Worm (Caenorhabditis elegans) whole organism, early embryonic: ENCODE results near the gene cst-1.

Experiments used
- B0310.2 ChIP-seq: sonication (generic microtip); optimal IDR thresholded peaks from 2 replicates; lab custom pipeline; 2016; ENCODE audit warnings: mild to moderate bottlenecking, missing genetic modification characterization, missing compliant biosample characterization
- F13C5.2 ChIP-seq: sonication (generic microtip); optimal IDR thresholded peaks from 2 replicates; lab custom pipeline; 2017; ENCODE audit warnings: mild to moderate bottlenecking, missing genetic modification characterization, inconsistent platforms, missing compliant biosample characterization
- ama-1 ChIP-seq: fragments of 150-350 bp; optimal IDR thresholded peaks from 2 replicates; lab custom pipeline; 2014
- ceh-13 ChIP-seq: fragments of 200-800 bp; sonication (Bioruptor generic); optimal IDR thresholded peaks from 2 replicates; lab custom pipeline; 2018; ENCODE audit warnings: mild to moderate bottlenecking, missing genetic modification characterization, missing compliant biosample characterization
- ceh-36 ChIP-seq: sonication (generic microtip); optimal IDR thresholded peaks from 2 replicates; lab custom pipeline; 2016; ENCODE audit warnings: missing genetic modification characterization, inconsistent platforms, missing compliant biosample characterization
- ets-7 ChIP-seq: sonication (generic microtip); optimal IDR thresholded peaks from 2 replicates; lab custom pipeline; 2016; ENCODE audit warnings: missing genotype, missing genetic modification characterization, missing compliant biosample characterization
- flt-1 ChIP-seq: fragments of 200-800 bp; sonication (Bioruptor generic); IDR thresholded peaks from 2 replicates; pipeline ENCODE4 v1.3.6; 2022; ENCODE audit warnings: missing genetic modification characterization, missing compliant biosample characterization
- hmbx-1 ChIP-seq: sonication (generic microtip); optimal IDR thresholded peaks from 2 replicates; lab custom pipeline; 2016; ENCODE audit warnings: mild to moderate bottlenecking, missing genetic modification characterization, missing compliant biosample characterization
- hmg-4 ChIP-seq: fragments of 200-800 bp; sonication (Bioruptor generic); optimal IDR thresholded peaks from 2 replicates; lab custom pipeline; 2018; ENCODE audit warnings: mild to moderate bottlenecking, missing genetic modification characterization, missing compliant biosample characterization
- hnd-1 ChIP-seq: sonication (generic microtip); optimal IDR thresholded peaks from 2 replicates; lab custom pipeline; 2016; ENCODE audit warnings: missing genetic modification characterization, missing compliant biosample characterization
- scrt-1 ChIP-seq: fragments of 200-800 bp; sonication (Bioruptor generic); IDR thresholded peaks from 2 replicates; pipeline ENCODE4 v1.3.6; 2022; ENCODE audit warnings: missing genetic modification characterization, missing compliant biosample characterization
- sea-1 ChIP-seq: fragments of 200-800 bp; sonication (Bioruptor generic); conservative IDR thresholded peaks from 2 replicates; pipeline ENCODE4 v1.3.6; 2022; ENCODE audit warnings: missing genetic modification characterization, missing compliant biosample characterization
- tbx-11 ChIP-seq: fragments of 200-800 bp; sonication (Bioruptor generic); IDR thresholded peaks from 2 replicates; pipeline ENCODE4 v1.3.6; 2022; ENCODE audit warnings: missing genetic modification characterization, missing compliant biosample characterization
- tbx-37 ChIP-seq: fragments of 200-800 bp; sonication (Bioruptor generic); conservative IDR thresholded peaks from 2 replicates; pipeline ENCODE4 v1.3.6; 2022; ENCODE audit warnings: missing genetic modification reagents, missing genetic modification characterization, missing compliant biosample characterization

DNA sequence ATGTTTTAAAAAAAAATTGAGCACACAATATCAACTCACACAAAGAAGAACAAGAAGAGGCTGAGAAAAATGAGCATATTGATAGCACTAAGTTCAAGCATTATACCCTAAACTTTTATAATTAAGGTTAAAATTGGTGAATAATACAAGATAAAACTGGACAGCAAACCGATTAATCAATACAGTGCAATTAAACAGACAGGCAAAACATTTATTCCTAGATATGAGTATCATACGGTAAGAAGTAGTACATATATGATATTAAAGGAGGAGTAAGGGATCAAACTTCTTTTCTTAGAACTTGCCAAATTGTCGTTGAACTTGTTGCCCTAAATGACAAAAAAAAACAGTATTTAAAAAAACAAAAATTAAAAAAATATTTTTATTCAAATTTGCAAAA is 32.6 kb downstream of the cst-1 start, which contains the start of gene R160.14:
- no peak for TF ChIP-seq flt-1 (GFP tag; lab: Robert Waterston, UW)
- no peak for TF ChIP-seq sea-1 (GFP tag; lab: Robert Waterston, UW)
- TF ChIP-seq ceh-13 (GFP tag; lab: Kevin White, UChicago), result no peak
- TF ChIP-seq ama-1 (lab: Kevin White, UChicago), result no peak
- no peak for TF ChIP-seq B0310.2 (tag; lab: Kevin White, UChicago)
- TF ChIP-seq hmbx-1, result no peak
- no peak for TF ChIP-seq hmg-4
- no peak for TF ChIP-seq F13C5.2 (tag; lab: Kevin White, UChicago)
- TF ChIP-seq scrt-1, result no peak
- no peak for TF ChIP-seq hnd-1 (tag; lab: Kevin White, UChicago)
- TF ChIP-seq ets-7 (tag; lab: Kevin White, UChicago), result no peak
- TF ChIP-seq tbx-11, result no peak
- TF ChIP-seq tbx-37 (GFP tag; lab: Robert Waterston, UW), result no peak
- no peak for TF ChIP-seq ceh-36 (tag; lab: Kevin White, UChicago)
